Fruit fly (Drosophila melanogaster) whole organism, embryonic: ENCODE measurements around the gene roq.

Experiments
- Bdp1 ChIP-seq: fragments of 200-800 bp; sonication (Bioruptor generic); optimal IDR thresholded peaks from 3 replicates; lab custom pipeline; 2016; ENCODE audit warnings: missing biosample characterization, missing genetic modification characterization
- CG10267 ChIP-seq: fragments of 200-800 bp; sonication (Bioruptor generic); optimal IDR thresholded peaks from 2 replicates; lab custom pipeline; 2018; ENCODE audit warnings: missing biosample characterization, mild to moderate bottlenecking, missing genetic modification characterization, moderate library complexity
- CG10543 ChIP-seq: fragments of 200-800 bp; sonication (Bioruptor generic); optimal IDR thresholded peaks from 3 replicates; lab custom pipeline; 2017; ENCODE audit warnings: missing biosample characterization, mild to moderate bottlenecking, missing genetic modification characterization, moderate library complexity
- CG12155 ChIP-seq: fragments of 200-800 bp; sonication (Bioruptor generic); optimal IDR thresholded peaks from 3 replicates; lab custom pipeline; 2016; ENCODE audit warnings: missing biosample characterization, missing genetic modification characterization
- CG12659 ChIP-seq: fragments of 200-800 bp; sonication (Bioruptor generic); optimal IDR thresholded peaks from 3 replicates; lab custom pipeline; 2017; ENCODE audit warnings: mild to moderate bottlenecking, missing biosample characterization, missing genetic modification reagents, missing genetic modification characterization
- CG13123 ChIP-seq: fragments of 200-800 bp; sonication (Bioruptor generic); optimal IDR thresholded peaks from 2 replicates; lab custom pipeline; 2016; ENCODE audit warnings: missing biosample characterization, missing genetic modification characterization
- CG13775 ChIP-seq: fragments of 200-800 bp; sonication (Bioruptor generic); optimal IDR thresholded peaks from 3 replicates; lab custom pipeline; 2017; ENCODE audit warnings: missing biosample characterization, mild to moderate bottlenecking, missing genetic modification characterization
- CG14050 ChIP-seq: fragments of 200-800 bp; sonication (Bioruptor generic); IDR thresholded peaks from 3 replicates; pipeline ENCODE4 v1.3.6; 2022; ENCODE audit warnings: missing biosample characterization, missing genetic modification characterization
- CG15696 ChIP-seq: fragments of 200-800 bp; sonication (Bioruptor generic); optimal IDR thresholded peaks from 2 replicates; lab custom pipeline; 2019; ENCODE audit warnings: missing biosample characterization, mild to moderate bottlenecking, missing genetic modification characterization, moderate library complexity
- CG16813 ChIP-seq: fragments of 200-800 bp; sonication (Bioruptor generic); IDR thresholded peaks from 3 replicates; pipeline ENCODE4 v1.3.6; 2022; ENCODE audit warnings: missing biosample characterization, missing genetic modification characterization; ENCODE audit not compliant: partially characterized antibody
- CG18476 ChIP-seq: fragments of 200-800 bp; sonication (Bioruptor generic); optimal IDR thresholded peaks from 2 replicates; lab custom pipeline; 2016; ENCODE audit warnings: missing biosample characterization, mild to moderate bottlenecking, missing genetic modification characterization
- CG18619 ChIP-seq: fragments of 200-800 bp; sonication (Bioruptor generic); optimal IDR thresholded peaks from 3 replicates; lab custom pipeline; 2017; ENCODE audit warnings: missing biosample characterization, mild to moderate bottlenecking, missing genetic modification characterization
- CG2678 ChIP-seq: fragments of 200-800 bp; sonication (Bioruptor generic); optimal IDR thresholded peaks from 3 replicates; lab custom pipeline; 2019; ENCODE audit warnings: missing biosample characterization, mild to moderate bottlenecking, missing genetic modification characterization, moderate library complexity
- CG3065 ChIP-seq: fragments of 200-800 bp; sonication (Bioruptor generic); optimal IDR thresholded peaks from 2 replicates; lab custom pipeline; 2016; ENCODE audit warnings: missing biosample characterization, missing genetic modification characterization
- CG31388 ChIP-seq: fragments of 200-800 bp; sonication (Bioruptor generic); optimal IDR thresholded peaks from 2 replicates; lab custom pipeline; 2016; ENCODE audit warnings: missing biosample characterization, missing genetic modification characterization
- CG32767 ChIP-seq: fragments of 200-800 bp; sonication (Bioruptor generic); IDR thresholded peaks from 2 replicates; pipeline ENCODE4 v1.3.6; 2022; ENCODE audit warnings: missing biosample characterization, missing genetic modification characterization
- CG34422 ChIP-seq: fragments of 200-800 bp; sonication (Bioruptor generic); IDR thresholded peaks from 3 replicates; pipeline ENCODE4 v1.3.6; 2022; ENCODE audit warnings: missing biosample characterization, missing genetic modification characterization
- CG4328 ChIP-seq: fragments of 200-800 bp; sonication (Bioruptor generic); optimal IDR thresholded peaks from 3 replicates; lab custom pipeline; 2017; ENCODE audit warnings: missing biosample characterization, missing genetic modification reagents, missing genetic modification characterization
- CG6689 ChIP-seq: fragments of 200-800 bp; sonication (Bioruptor generic); IDR thresholded peaks from 2 replicates; pipeline ENCODE4 v1.3.6; 2022; ENCODE audit warnings: missing biosample characterization, missing genetic modification characterization
- CG8359 ChIP-seq: fragments of 200-800 bp; sonication (Bioruptor generic); optimal IDR thresholded peaks from 2 replicates; lab custom pipeline; 2017; ENCODE audit warnings: missing biosample characterization, mild to moderate bottlenecking, missing genetic modification characterization, borderline replicate concordance
- CG9876 ChIP-seq: fragments of 200-800 bp; sonication (Bioruptor generic); optimal IDR thresholded peaks from 2 replicates; lab custom pipeline; 2016; ENCODE audit warnings: missing biosample characterization, missing genetic modification characterization
- CG9932 ChIP-seq: fragments of 200-800 bp; sonication (Bioruptor generic); IDR thresholded peaks from 2 replicates; pipeline ENCODE4 v1.3.6; 2022; ENCODE audit warnings: missing biosample characterization, missing genetic modification characterization
- Dip2 ChIP-seq: fragments of 200-800 bp; sonication (Bioruptor generic); IDR thresholded peaks from 2 replicates; pipeline ENCODE4 v1.3.6; 2022; ENCODE audit warnings: missing biosample characterization, missing genetic modification characterization
- Doc2 ChIP-seq: fragments of 200-800 bp; sonication (Bioruptor generic); IDR thresholded peaks from 2 replicates; pipeline ENCODE4 v1.3.6; 2022; ENCODE audit warnings: missing biosample characterization, missing genetic modification characterization
- Ets65A ChIP-seq: fragments of 200-800 bp; sonication (Bioruptor generic); peaks from one replicate; lab custom pipeline; 2016; ENCODE audit warnings: missing biosample characterization, missing genetic modification characterization
- H2.0 ChIP-seq: fragments of 200-800 bp; sonication (Bioruptor generic); IDR thresholded peaks from 2 replicates; pipeline ENCODE4 v1.3.6; 2022; ENCODE audit warnings: missing biosample characterization, missing genetic modification characterization
- Mad ChIP-seq: fragments of 200-800 bp; sonication (Bioruptor generic); optimal IDR thresholded peaks from 2 replicates; lab custom pipeline; 2016; ENCODE audit warnings: missing biosample characterization, missing genetic modification characterization
- Max ChIP-seq: fragments of 200-800 bp; sonication (Bioruptor generic); optimal IDR thresholded peaks from 2 replicates; lab custom pipeline; 2016; ENCODE audit warnings: missing biosample characterization, mild to moderate bottlenecking, missing genetic modification characterization
- Neu2 ChIP-seq: fragments of 200-800 bp; sonication (Bioruptor generic); optimal IDR thresholded peaks from 3 replicates; lab custom pipeline; 2016; ENCODE audit warnings: missing biosample characterization, missing genetic modification characterization, borderline replicate concordance
- Nf-YA ChIP-seq: fragments of 200-800 bp; sonication (Bioruptor generic); IDR thresholded peaks from 2 replicates; pipeline ENCODE4 v1.3.6; 2022; ENCODE audit warnings: missing biosample characterization, missing genetic modification characterization
- Ssrp ChIP-seq: fragments of 200-800 bp; sonication (Bioruptor generic); optimal IDR thresholded peaks from 2 replicates; lab custom pipeline; 2018; ENCODE audit warnings: missing biosample characterization, mild to moderate bottlenecking, missing genetic modification characterization, moderate library complexity
- Vsx1 ChIP-seq: fragments of 200-800 bp; sonication (Bioruptor generic); optimal IDR thresholded peaks from 2 replicates; lab custom pipeline; 2017; ENCODE audit warnings: missing biosample characterization, mild to moderate bottlenecking, missing genetic modification characterization, missing genetic modification reagents
- Xbp1 ChIP-seq: fragments of 200-800 bp; sonication (Bioruptor generic); optimal IDR thresholded peaks from 3 replicates; lab custom pipeline; 2016; ENCODE audit warnings: missing biosample characterization, mild to moderate bottlenecking, missing genetic modification characterization
- ab ChIP-seq: fragments of 200-800 bp; sonication (Bioruptor generic); optimal IDR thresholded peaks from 2 replicates; lab custom pipeline; 2016; ENCODE audit warnings: missing biosample characterization, missing genetic modification characterization
- bbx ChIP-seq: fragments of 200-800 bp; sonication (Bioruptor generic); IDR thresholded peaks from 2 replicates; pipeline ENCODE4 v1.3.6; 2022; ENCODE audit warnings: missing biosample characterization, missing genetic modification characterization; ENCODE audit not compliant: partially characterized antibody
- cad ChIP-seq: fragments of >200 bp; optimal IDR thresholded peaks from 2 replicates; lab custom pipeline; 2017; ENCODE audit warnings: missing biosample characterization, missing genetic modification characterization
- cg ChIP-seq: fragments of 200-800 bp; sonication (Bioruptor generic); optimal IDR thresholded peaks from 3 replicates; lab custom pipeline; 2019; ENCODE audit warnings: missing biosample characterization, mild to moderate bottlenecking, missing genetic modification characterization, moderate library complexity
- da ChIP-seq: fragments of 200-800 bp; sonication (Bioruptor generic); optimal IDR thresholded peaks from 2 replicates; lab custom pipeline; 2016; ENCODE audit warnings: missing biosample characterization, missing genetic modification characterization
- fd3F ChIP-seq: fragments of 200-800 bp; sonication (Bioruptor generic); optimal IDR thresholded peaks from 2 replicates; lab custom pipeline; 2018; ENCODE audit warnings: missing biosample characterization, mild to moderate bottlenecking, missing genetic modification characterization, moderate library complexity
- gfzf ChIP-seq: fragments of 200-800 bp; sonication (Bioruptor generic); optimal IDR thresholded peaks from 2 replicates; lab custom pipeline; 2016; ENCODE audit warnings: missing biosample characterization, mild to moderate bottlenecking, missing genetic modification characterization, moderate library complexity
- gsb ChIP-seq: fragments of 200-800 bp; sonication (Bioruptor generic); IDR thresholded peaks from 2 replicates; pipeline ENCODE4 v1.3.6; 2022; ENCODE audit warnings: missing biosample characterization, missing genetic modification characterization
- lola ChIP-seq, 3 experiments: fragments of >200 bp in 2 of 3; fragments of 200-800 bp in 1 of 3; sonication (Bioruptor generic) in 1 of 3; optimal IDR thresholded peaks; 2 replicates each; lab custom pipeline; 2017 to 2019; ENCODE audit warnings: missing biosample characterization in 3 of 3, missing genetic modification characterization in 3 of 3, mild to moderate bottlenecking in 1 of 3, moderate library complexity in 1 of 3
- p53 ChIP-seq: fragments of 200-800 bp; sonication (Bioruptor generic); optimal IDR thresholded peaks from 2 replicates; lab custom pipeline; 2016; ENCODE audit warnings: missing biosample characterization, missing genetic modification characterization
- peb ChIP-seq: fragments of 200-800 bp; sonication (Bioruptor generic); IDR thresholded peaks from 2 replicates; pipeline ENCODE4 v1.3.6; 2022; ENCODE audit warnings: missing biosample characterization, missing genetic modification characterization
- sim ChIP-seq: fragments of 200-800 bp; sonication (Bioruptor generic); IDR thresholded peaks from 2 replicates; pipeline ENCODE4 v1.3.6; 2022; ENCODE audit warnings: missing biosample characterization, missing genetic modification characterization
- sqz ChIP-seq: fragments of 200-800 bp; sonication (Bioruptor generic); optimal IDR thresholded peaks from 3 replicates; lab custom pipeline; 2018; ENCODE audit warnings: missing biosample characterization, mild to moderate bottlenecking, missing genetic modification characterization
- stc ChIP-seq: fragments of 200-800 bp; sonication (Bioruptor generic); IDR thresholded peaks from 2 replicates; pipeline ENCODE4 v1.3.6; 2022; ENCODE audit warnings: missing biosample characterization, missing genetic modification characterization
- sug ChIP-seq: fragments of 200-800 bp; optimal IDR thresholded peaks from 2 replicates; lab custom pipeline; 2019; ENCODE audit warnings: missing biosample characterization, mild to moderate bottlenecking, missing genetic modification characterization, moderate library complexity
- twi ChIP-seq: fragments of 200-800 bp; optimal IDR thresholded peaks from 2 replicates; lab custom pipeline; 2019; ENCODE audit warnings: missing biosample characterization, mild to moderate bottlenecking, missing genetic modification characterization, moderate library complexity
- zf30C ChIP-seq: fragments of 200-800 bp; sonication (Bioruptor generic); optimal IDR thresholded peaks from 3 replicates; lab custom pipeline; 2018; ENCODE audit warnings: missing biosample characterization, mild to moderate bottlenecking, missing genetic modification characterization

The roq gene

dm6 chr3L:16412394-16412950, 34.1 kb upstream of the roq start, which contains the start of gene Serinc (continued):
- TF ChIP-seq CG13123 (GFP tag; lab: Kevin White, UChicago) = no peak
- peak; percentile 97 for TF ChIP-seq Ets65A (GFP tag; lab: Kevin White, UChicago)
- TF ChIP-seq ab (GFP tag; lab: Kevin White, UChicago) = no peak
- TF ChIP-seq CG18476 (GFP tag; lab: Kevin White, UChicago) = peak; percentile 27
- TF ChIP-seq CG8359 (GFP tag; lab: Kevin White, UChicago) = no peak
- no peak for TF ChIP-seq gfzf (GFP tag; lab: Kevin White, UChicago)
- TF ChIP-seq CG9876 = no peak
- peak; percentile 17 for TF ChIP-seq fd3F (GFP tag; lab: Kevin White, UChicago)
- 0 out of 3 replicates have a peak, but pooled peaks have one; percentile 14 for TF ChIP-seq CG34422 (GFP tag; lab: Robert Waterston, UW)
- peak; percentile 74 for TF ChIP-seq Max
- TF ChIP-seq Xbp1 (GFP tag; lab: Kevin White, UChicago) = peak; percentile 74
- TF ChIP-seq gsb (GFP tag; lab: Robert Waterston, UW) = no peak
- TF ChIP-seq twi (tag; lab: Kevin White, UChicago) = peak; percentile 46
- peak; percentile 48 for TF ChIP-seq CG18619 (GFP tag; lab: Kevin White, UChicago)
- peak; percentile 33 for TF ChIP-seq CG3065
- TF ChIP-seq Mad = peak; percentile 62
- peak; percentile 74 for TF ChIP-seq CG10543 (GFP tag; lab: Kevin White, UChicago)
- no peak for TF ChIP-seq Dip2 (GFP tag; lab: Robert Waterston, UW)
- TF ChIP-seq da (GFP tag; lab: Kevin White, UChicago) = no peak
- peak; percentile 98 for TF ChIP-seq CG16813 (GFP tag; lab: Robert Waterston, UW)
- no peak for TF ChIP-seq Doc2 (GFP tag; lab: Robert Waterston, UW)
- TF ChIP-seq CG32767 (GFP tag; lab: Robert Waterston, UW) = no peak
- TF ChIP-seq CG13775 (GFP tag; lab: Kevin White, UChicago) = peak; percentile 66
- peak; percentile 30 for TF ChIP-seq CG12155 (GFP tag; lab: Kevin White, UChicago)
- peak; percentile 27 for TF ChIP-seq Ssrp
- no peak for TF ChIP-seq H2.0
- no peak for TF ChIP-seq cad (GFP tag; lab: Kevin White, UChicago)
- TF ChIP-seq p53 (GFP tag; lab: Kevin White, UChicago) = peak; percentile 6
- TF ChIP-seq CG10267 (tag; lab: Kevin White, UChicago) = peak; percentile 81
- peak; percentile 78; the same call in 1 of the 2 replicates for TF ChIP-seq CG9932 (GFP tag; lab: Robert Waterston, UW)
- TF ChIP-seq CG31388 (GFP tag; lab: Kevin White, UChicago) = peak; percentile 17
- TF ChIP-seq peb (GFP tag; lab: Robert Waterston, UW) = no peak
- peak; percentile 20; the same call in 1 of the 3 replicates for TF ChIP-seq CG14050 (GFP tag; lab: Robert Waterston, UW)
- no peak for TF ChIP-seq Neu2 (GFP tag; lab: Kevin White, UChicago)
- TF ChIP-seq lola (GFP tag; optimal IDR thresholded peaks at IDR 0.05; lab: Kevin White, UChicago) = peak in 1 of 3 experiments; percentile 44
- TF ChIP-seq Vsx1 (GFP tag; lab: Kevin White, UChicago) = no peak
- TF ChIP-seq CG6689 (GFP tag; lab: Robert Waterston, UW) = no peak
- no peak for TF ChIP-seq sim (GFP tag; lab: Robert Waterston, UW)
- TF ChIP-seq CG12659 (GFP tag; lab: Kevin White, UChicago) = peak; percentile 84
- TF ChIP-seq CG15696 (tag; lab: Kevin White, UChicago) = peak; percentile 73
- no peak for TF ChIP-seq stc (GFP tag; lab: Robert Waterston, UW)
- TF ChIP-seq CG4328 (GFP tag; lab: Kevin White, UChicago) = peak; percentile 15
- TF ChIP-seq Bdp1 (GFP tag; lab: Kevin White, UChicago) = peak; percentile 49
- TF ChIP-seq sug = peak; percentile 66
- no peak for TF ChIP-seq CG2678 (tag; lab: Kevin White, UChicago)
- no peak for TF ChIP-seq Nf-YA (GFP tag; lab: Robert Waterston, UW)
- TF ChIP-seq bbx = peak; percentile 97
- TF ChIP-seq sqz (GFP tag; lab: Kevin White, UChicago) = no peak
- TF ChIP-seq zf30C (GFP tag; lab: Kevin White, UChicago) = no peak
- no peak for TF ChIP-seq cg (GFP tag; lab: Kevin White, UChicago)
